Fruit fly (Drosophila melanogaster) whole organism, embryonic: ENCODE data around the gene r-cup.

Source experiments
- CG10959 ChIP-seq: fragments of 200-800 bp; sonication (Bioruptor generic); IDR thresholded peaks from 2 replicates; pipeline ENCODE4 v1.3.6; 2022; ENCODE audit warnings: missing biosample characterization, missing genetic modification characterization
- CG11723 ChIP-seq: fragments of 200-800 bp; sonication (Bioruptor generic); optimal IDR thresholded peaks from 2 replicates; lab custom pipeline; 2017; ENCODE audit warnings: missing biosample characterization, mild to moderate bottlenecking, missing genetic modification characterization
- CG12219 ChIP-seq: fragments of 200-800 bp; sonication (Bioruptor generic); optimal IDR thresholded peaks from 3 replicates; lab custom pipeline; 2018; ENCODE audit warnings: missing biosample characterization, mild to moderate bottlenecking, missing genetic modification characterization
- CG1233 ChIP-seq: fragments of 200-800 bp; sonication (Bioruptor generic); optimal IDR thresholded peaks from 4 replicates; lab custom pipeline; 2018; ENCODE audit warnings: missing biosample characterization, mild to moderate bottlenecking, missing genetic modification characterization
- CG14667 ChIP-seq: fragments of 200-800 bp; sonication (Bioruptor generic); IDR thresholded peaks from 2 replicates; pipeline ENCODE4 v1.3.6; 2022; ENCODE audit warnings: missing biosample characterization, missing genetic modification characterization
- CG17328 ChIP-seq: fragments of 200-800 bp; sonication (Bioruptor generic); IDR thresholded peaks from 2 replicates; pipeline ENCODE4 v1.3.6; 2022; ENCODE audit warnings: missing biosample characterization, missing genetic modification characterization
- CG1832 ChIP-seq: fragments of 200-800 bp; sonication (Bioruptor generic); optimal IDR thresholded peaks from 2 replicates; lab custom pipeline; 2017; ENCODE audit warnings: missing biosample characterization, mild to moderate bottlenecking, missing genetic modification characterization, inconsistent platforms
- CG2875 ChIP-seq: fragments of 200-800 bp; sonication (Bioruptor generic); optimal IDR thresholded peaks from 2 replicates; lab custom pipeline; 2017; ENCODE audit warnings: missing biosample characterization, mild to moderate bottlenecking, missing genetic modification characterization, missing genetic modification reagents
- CG32772 ChIP-seq: fragments of 200-800 bp; sonication (Bioruptor generic); IDR thresholded peaks from 2 replicates; pipeline ENCODE4 v1.3.6; 2022; ENCODE audit warnings: missing biosample characterization, missing genetic modification characterization
- CG33557 ChIP-seq: fragments of 200-800 bp; sonication (Bioruptor generic); optimal IDR thresholded peaks from 2 replicates; lab custom pipeline; 2019; ENCODE audit warnings: missing biosample characterization, mild to moderate bottlenecking, missing genetic modification characterization, moderate library complexity
- CG3407 ChIP-seq: fragments of 200-800 bp; sonication (Bioruptor generic); optimal IDR thresholded peaks from 2 replicates; lab custom pipeline; 2018; ENCODE audit warnings: missing biosample characterization, mild to moderate bottlenecking, missing genetic modification characterization
- CG3847 ChIP-seq: fragments of 200-800 bp; sonication (Bioruptor generic); IDR thresholded peaks from 2 replicates; pipeline ENCODE4 v1.3.6; 2022; ENCODE audit warnings: missing biosample characterization, missing genetic modification characterization
- CG4707 ChIP-seq: fragments of 200-800 bp; sonication (Bioruptor generic); optimal IDR thresholded peaks from 2 replicates; lab custom pipeline; 2018; ENCODE audit warnings: missing biosample characterization, mild to moderate bottlenecking, missing genetic modification characterization, moderate library complexity
- CG4730 ChIP-seq: fragments of 200-800 bp; sonication (Bioruptor generic); IDR thresholded peaks from 2 replicates; pipeline ENCODE4 v1.3.6; 2022; ENCODE audit warnings: missing biosample characterization, missing genetic modification characterization
- CG6175 ChIP-seq: fragments of 200-800 bp; sonication (Bioruptor generic); IDR thresholded peaks from 3 replicates; pipeline ENCODE4 v1.3.6; 2022; ENCODE audit warnings: missing biosample characterization, missing genetic modification characterization
- CG7963 ChIP-seq: fragments of 200-800 bp; sonication (Bioruptor generic); IDR thresholded peaks from 3 replicates; pipeline ENCODE4 v1.3.6; 2022; ENCODE audit warnings: missing biosample characterization, missing genetic modification characterization; ENCODE audit not compliant: partially characterized antibody
- CG8359 ChIP-seq: fragments of 200-800 bp; sonication (Bioruptor generic); optimal IDR thresholded peaks from 2 replicates; lab custom pipeline; 2017; ENCODE audit warnings: missing biosample characterization, mild to moderate bottlenecking, missing genetic modification characterization, borderline replicate concordance
- CG8478 ChIP-seq: fragments of >200 bp; optimal IDR thresholded peaks from 2 replicates; lab custom pipeline; 2018
- CG8944 ChIP-seq: fragments of 200-800 bp; sonication (Bioruptor generic); optimal IDR thresholded peaks from 3 replicates; lab custom pipeline; 2016; ENCODE audit warnings: missing biosample characterization, missing genetic modification characterization
- CG9797 ChIP-seq: fragments of 200-800 bp; sonication (Bioruptor generic); optimal IDR thresholded peaks from 3 replicates; lab custom pipeline; 2018; ENCODE audit warnings: missing biosample characterization, mild to moderate bottlenecking, missing genetic modification characterization
- D19B ChIP-seq: fragments of 200-800 bp; sonication (Bioruptor generic); optimal IDR thresholded peaks from 2 replicates; lab custom pipeline; 2017; ENCODE audit warnings: missing biosample characterization, mild to moderate bottlenecking, missing genetic modification characterization
- Dfd ChIP-seq, 2 experiments: fragments of >200 bp; optimal IDR thresholded peaks; 2 replicates each; lab custom pipeline; 2017; ENCODE audit warnings: missing biosample characterization in 2 of 2, missing genetic modification characterization in 2 of 2
- Elba2 ChIP-seq: fragments of 200-800 bp; sonication (Bioruptor generic); optimal IDR thresholded peaks from 3 replicates; lab custom pipeline; 2016; ENCODE audit warnings: missing biosample characterization, missing genetic modification characterization
- Ets65A ChIP-seq: fragments of 200-800 bp; sonication (Bioruptor generic); peaks from one replicate; lab custom pipeline; 2016; ENCODE audit warnings: missing biosample characterization, missing genetic modification characterization
- H15 ChIP-seq: fragments of 200-800 bp; sonication (Bioruptor generic); IDR thresholded peaks from 3 replicates; pipeline ENCODE4 v1.3.6; 2022; ENCODE audit warnings: missing biosample characterization, missing genetic modification characterization
- Hr39 ChIP-seq: fragments of >200 bp; optimal IDR thresholded peaks from 2 replicates; lab custom pipeline; 2017
- Lim3 ChIP-seq: fragments of 200-800 bp; sonication (Bioruptor generic); IDR thresholded peaks from 2 replicates; pipeline ENCODE4 v1.3.6; 2022; ENCODE audit warnings: missing biosample characterization, missing genetic modification characterization
- NC2α ChIP-seq: fragments of 200-800 bp; sonication (Bioruptor generic); optimal IDR thresholded peaks from 2 replicates; lab custom pipeline; 2016; ENCODE audit warnings: missing biosample characterization, missing genetic modification characterization
- Oli ChIP-seq: fragments of 200-800 bp; sonication (Bioruptor generic); optimal IDR thresholded peaks from 2 replicates; lab custom pipeline; 2018; ENCODE audit warnings: missing biosample characterization, mild to moderate bottlenecking, missing genetic modification characterization, moderate library complexity
- Optix ChIP-seq: fragments of 200-800 bp; sonication (Bioruptor generic); IDR thresholded peaks from 3 replicates; pipeline ENCODE4 v1.3.6; 2022; ENCODE audit warnings: missing biosample characterization, missing genetic modification characterization
- Rx ChIP-seq: fragments of 200-800 bp; sonication (Bioruptor generic); IDR thresholded peaks from 2 replicates; pipeline ENCODE4 v1.3.6; 2022; ENCODE audit warnings: missing biosample characterization, missing genetic modification characterization
- Scr ChIP-seq: fragments of 200-800 bp; sonication (Bioruptor generic); IDR thresholded peaks from 2 replicates; pipeline ENCODE4 v1.3.6; 2022; ENCODE audit warnings: missing biosample characterization, missing genetic modification characterization; ENCODE audit not compliant: partially characterized antibody
- Usf ChIP-seq: fragments of 200-800 bp; sonication (Bioruptor generic); optimal IDR thresholded peaks from 2 replicates; lab custom pipeline; 2017; ENCODE audit warnings: missing genotype, missing biosample characterization, missing genetic modification characterization
- crc ChIP-seq: fragments of 200-800 bp; sonication (Bioruptor generic); optimal IDR thresholded peaks from 2 replicates; lab custom pipeline; 2016; ENCODE audit warnings: missing biosample characterization, missing genetic modification characterization
- crp ChIP-seq, 2 experiments: fragments of 200-800 bp; sonication (Bioruptor generic); optimal IDR thresholded peaks; 2 replicates in 1 of 2; 3 replicates in 1 of 2; lab custom pipeline; 2017; ENCODE audit warnings: missing biosample characterization in 2 of 2, missing genetic modification characterization in 2 of 2, mild to moderate bottlenecking in 1 of 2, moderate library complexity in 1 of 2
- dmrt99B ChIP-seq: fragments of 200-800 bp; sonication (Bioruptor generic); optimal IDR thresholded peaks from 2 replicates; lab custom pipeline; 2018; ENCODE audit warnings: missing biosample characterization, mild to moderate bottlenecking, missing genetic modification characterization, moderate library complexity
- ftz-f1 ChIP-seq: fragments of 200-800 bp; sonication (Bioruptor generic); optimal IDR thresholded peaks from 2 replicates; lab custom pipeline; 2016; ENCODE audit warnings: missing biosample characterization, missing genetic modification characterization
- fu2 ChIP-seq: fragments of 200-800 bp; sonication (Bioruptor generic); optimal IDR thresholded peaks from 2 replicates; lab custom pipeline; 2016; ENCODE audit warnings: missing biosample characterization, missing genetic modification characterization
- gfzf ChIP-seq: fragments of 200-800 bp; sonication (Bioruptor generic); optimal IDR thresholded peaks from 2 replicates; lab custom pipeline; 2016; ENCODE audit warnings: missing biosample characterization, mild to moderate bottlenecking, missing genetic modification characterization, moderate library complexity
- h ChIP-seq: fragments of >200 bp; optimal IDR thresholded peaks from 2 replicates; lab custom pipeline; 2017
- jigr1 ChIP-seq: fragments of 200-800 bp; sonication (Bioruptor generic); IDR thresholded peaks from 3 replicates; pipeline ENCODE4 v1.3.6; 2022; ENCODE audit warnings: missing biosample characterization, missing genetic modification characterization
- jumu ChIP-seq: fragments of 200-800 bp; sonication (Bioruptor generic); optimal IDR thresholded peaks from 3 replicates; lab custom pipeline; 2016; ENCODE audit warnings: missing biosample characterization, missing genetic modification characterization
- kni ChIP-seq: fragments of 200-800 bp; sonication (Bioruptor generic); optimal IDR thresholded peaks from 3 replicates; lab custom pipeline; 2017; ENCODE audit warnings: mild to moderate bottlenecking, missing biosample characterization, missing genetic modification reagents, missing genetic modification characterization
- lab ChIP-seq: fragments of 200-800 bp; sonication (Bioruptor generic); optimal IDR thresholded peaks from 3 replicates; lab custom pipeline; 2017; ENCODE audit warnings: missing biosample characterization, missing genetic modification characterization, mild to moderate bottlenecking, moderate library complexity, missing genetic modification reagents
- pum ChIP-seq: fragments of 200-800 bp; sonication (Bioruptor generic); optimal IDR thresholded peaks from 2 replicates; lab custom pipeline; 2016; ENCODE audit warnings: missing biosample characterization, missing genetic modification characterization
- repo ChIP-seq: fragments of 200-800 bp; sonication (Bioruptor generic); optimal IDR thresholded peaks from 2 replicates; lab custom pipeline; 2016; ENCODE audit warnings: missing biosample characterization, missing genetic modification characterization
- sima ChIP-seq: fragments of 200-800 bp; sonication (Bioruptor generic); optimal IDR thresholded peaks from 2 replicates; lab custom pipeline; 2016; ENCODE audit warnings: missing biosample characterization, missing genetic modification characterization
- sna ChIP-seq: fragments of 200-800 bp; sonication (Bioruptor generic); IDR thresholded peaks from 2 replicates; pipeline ENCODE4 v1.3.6; 2022; ENCODE audit warnings: missing biosample characterization, missing genetic modification characterization; ENCODE audit not compliant: partially characterized antibody
- trem ChIP-seq: fragments of 200-800 bp; optimal IDR thresholded peaks from 3 replicates; lab custom pipeline; 2019; ENCODE audit warnings: missing biosample characterization, mild to moderate bottlenecking, missing genetic modification characterization, moderate library complexity
- wek ChIP-seq: fragments of 200-800 bp; sonication (Bioruptor generic); optimal IDR thresholded peaks from 3 replicates; lab custom pipeline; 2018; ENCODE audit warnings: missing biosample characterization, mild to moderate bottlenecking, missing genetic modification characterization, moderate library complexity
- zen2 ChIP-seq: fragments of 200-800 bp; sonication (Bioruptor generic); IDR thresholded peaks from 3 replicates; pipeline ENCODE4 v1.3.6; 2022; ENCODE audit warnings: missing biosample characterization, missing genetic modification characterization; ENCODE audit not compliant: partially characterized antibody
- zfh2 ChIP-seq: fragments of 200-800 bp; sonication (Bioruptor generic); optimal IDR thresholded peaks from 2 replicates; lab custom pipeline; 2016; ENCODE audit warnings: missing biosample characterization, missing genetic modification characterization

Gene r-cup

dm6 chrX:21058991-21059390 is 33.3 kb upstream of the r-cup start (continued):
- TF ChIP-seq Rx (GFP tag; lab: Robert Waterston, UW) (peak; percentile 83), CG14667 (GFP tag; lab: Robert Waterston, UW) (peak; percentile 78), Elba2 (peak; percentile 40), CG8944 (GFP tag; lab: Kevin White, UChicago) (peak; percentile 90), CG17328 (GFP tag; lab: Robert Waterston, UW) (peak; percentile 90), Optix (GFP tag; lab: Robert Waterston, UW) (peak; percentile 88), CG1233 (GFP tag; lab: Kevin White, UChicago) (peak; percentile 86), h (no peak), CG6175 (GFP tag; lab: Robert Waterston, UW) (peak; percentile 49; the same call in 1 of the 3 replicates), crc (peak; percentile 89), CG10959 (peak; percentile 81), CG7963 (GFP tag; lab: Robert Waterston, UW) (no peak), NC2α (GFP tag; lab: Kevin White, UChicago) (peak; percentile 81), CG12219 (GFP tag; lab: Kevin White, UChicago) (peak; percentile 94), fu2 (peak; percentile 88), sima (GFP tag; lab: Kevin White, UChicago) (peak; percentile 78), CG32772 (GFP tag; lab: Robert Waterston, UW) (peak; percentile 67), CG9797 (GFP tag; lab: Kevin White, UChicago) (no peak), crp (GFP tag; optimal IDR thresholded peaks at IDR 0.05; lab: Kevin White, UChicago) (peak in 1 of 2 experiments; percentile 45), H15 (GFP tag; lab: Robert Waterston, UW) (peak; percentile 80), sna (GFP tag; lab: Robert Waterston, UW) (no peak), Usf (GFP tag; lab: Kevin White, UChicago) (peak; percentile 68), repo (GFP tag; lab: Kevin White, UChicago) (peak; percentile 87), trem (tag; lab: Kevin White, UChicago) (peak; percentile 59), jigr1 (GFP tag; lab: Robert Waterston, UW) (0 out of 3 replicates have a peak, but pooled peaks have one; percentile 35), CG8478 (no peak), wek (GFP tag; lab: Kevin White, UChicago) (peak; percentile 86), CG11723 (GFP tag; lab: Kevin White, UChicago) (peak; percentile 87), Oli (tag; lab: Kevin White, UChicago) (peak; percentile 94), CG3847 (GFP tag; lab: Robert Waterston, UW) (peak; percentile 77), Dfd (GFP tag; optimal IDR thresholded peaks at IDR 0.05; lab: Kevin White, UChicago) (no peak), CG4730 (GFP tag; lab: Robert Waterston, UW) (peak; percentile 70; the same call in 1 of the 2 replicates), D19B (GFP tag; lab: Kevin White, UChicago) (peak; percentile 20), pum (GFP tag; lab: Kevin White, UChicago) (peak; percentile 90), jumu (GFP tag; lab: Kevin White, UChicago) (peak; percentile 91), ftz-f1 (GFP tag; lab: Kevin White, UChicago) (no peak), gfzf (no peak), CG1832 (GFP tag; lab: Kevin White, UChicago) (no peak), dmrt99B (tag; lab: Kevin White, UChicago) (peak; percentile 95), CG2875 (GFP tag; lab: Kevin White, UChicago) (peak; percentile 92), zen2 (GFP tag; lab: Robert Waterston, UW) (no peak), CG8359 (GFP tag; lab: Kevin White, UChicago) (peak; percentile 77), Scr (GFP tag; lab: Robert Waterston, UW) (no peak), kni (GFP tag; lab: Kevin White, UChicago) (peak; percentile 92), Hr39 (lab: Kevin White, UChicago) (no peak), Lim3 (GFP tag; lab: Robert Waterston, UW) (peak; percentile 72; the same call in 1 of the 2 replicates), CG33557 (GFP tag; lab: Kevin White, UChicago) (peak; percentile 85), CG4707 (GFP tag; lab: Kevin White, UChicago) (peak; percentile 84), Ets65A (GFP tag; lab: Kevin White, UChicago) (peak; percentile 98), CG3407 (GFP tag; lab: Kevin White, UChicago) (peak; percentile 80), zfh2 (GFP tag; lab: Kevin White, UChicago) (peak; percentile 82), lab (peak; percentile 85)
